Worm (Caenorhabditis elegans): ENCODE results near the gene R01E6.2.

Gene R01E6.2

ce11 chrX:13583895-13584344, 17.6 kb upstream of the R01E6.2 start:
- TF ChIP-seq hmg-4 (GFP tag; optimal IDR thresholded peaks at IDR 0.05) (peak; percentile 74), aly-1 (tag; optimal IDR thresholded peaks at IDR 0.05) (peak; percentile 61), sea-1 (GFP tag; conservative IDR thresholded peaks at IDR 0.05) (no peak), ets-7 (tag; optimal IDR thresholded peaks at IDR 0.05) (peak; percentile 18)

- TF ChIP-seq ets-7 (tag; optimal IDR thresholded peaks at IDR 0.05) (no peak), B0310.2 (tag; optimal IDR thresholded peaks at IDR 0.05) (no peak), pes-1 (GFP tag; IDR thresholded peaks at IDR 0.05) (no peak), tbx-11 (GFP tag; IDR thresholded peaks at IDR 0.05) (no peak), ama-1 (optimal IDR thresholded peaks at IDR 0.05) (no peak), hnd-1 (tag; optimal IDR thresholded peaks at IDR 0.05) (no peak)
Observed at ce11 chrX:13581820-13582219, 15.5 kb upstream of the R01E6.2 start, which contains the start of gene F54B11.10. Gene F54B11.10 (plus strand): TSS chrX:13582120.

ce11 chrX:13578483-13578882, 12.1 kb upstream of the R01E6.2 start, which contains the start of gene F54B11.11:
Gene F54B11.11 (plus strand): TSS chrX:13578783.
- no peak for TF ChIP-seq hmg-4 (GFP tag; optimal IDR thresholded peaks at IDR 0.05)
- TF ChIP-seq hnd-1 (tag; optimal IDR thresholded peaks at IDR 0.05): no peak
- no peak for TF ChIP-seq F13C5.2 (tag; optimal IDR thresholded peaks at IDR 0.05)
- TF ChIP-seq hmbx-1 (tag; optimal IDR thresholded peaks at IDR 0.05): no peak
- TF ChIP-seq tra-4 (tag; optimal IDR thresholded peaks at IDR 0.05): no peak
- no peak for TF ChIP-seq ets-7 (tag; optimal IDR thresholded peaks at IDR 0.05)
- no peak for TF ChIP-seq pes-1 (GFP tag; IDR thresholded peaks at IDR 0.05)
- no peak for TF ChIP-seq flt-1 (GFP tag; IDR thresholded peaks at IDR 0.05)
- TF ChIP-seq tbx-37 (GFP tag; conservative IDR thresholded peaks at IDR 0.05): no peak
- TF ChIP-seq sea-1 (GFP tag; conservative IDR thresholded peaks at IDR 0.05): no peak
- TF ChIP-seq B0310.2 (tag; optimal IDR thresholded peaks at IDR 0.05): no peak
- TF ChIP-seq tbx-11 (GFP tag; IDR thresholded peaks at IDR 0.05): no peak
- TF ChIP-seq ama-1 (optimal IDR thresholded peaks at IDR 0.05): no peak
- no peak for TF ChIP-seq ceh-36 (tag; optimal IDR thresholded peaks at IDR 0.05)
- no peak for TF ChIP-seq aly-1 (tag; optimal IDR thresholded peaks at IDR 0.05)
- no peak for TF ChIP-seq scrt-1 (GFP tag; IDR thresholded peaks at IDR 0.05)
- TF ChIP-seq ceh-13 (GFP tag; optimal IDR thresholded peaks at IDR 0.05): no peak

ce11 chrX:13574029-13574428, 7.7 kb upstream of the R01E6.2 start:
- TF ChIP-seq F13C5.2 (tag; optimal IDR thresholded peaks at IDR 0.05): no peak
- TF ChIP-seq ceh-36 (tag; optimal IDR thresholded peaks at IDR 0.05): peak; percentile 5

ce11 chrX:13569854-13570253, 3.5 kb upstream of the R01E6.2 start, which contains the start of gene R01E6.7:
Gene R01E6.7 (minus strand): TSS chrX:13569954.
- TF ChIP-seq tra-4 (tag; optimal IDR thresholded peaks at IDR 0.05) (no peak), ceh-36 (tag; optimal IDR thresholded peaks at IDR 0.05) (no peak), F13C5.2 (tag; optimal IDR thresholded peaks at IDR 0.05) (no peak), flt-1 (GFP tag; IDR thresholded peaks at IDR 0.05) (no peak), pes-1 (GFP tag; IDR thresholded peaks at IDR 0.05) (no peak)

- TF ChIP-seq hmbx-1 (tag; optimal IDR thresholded peaks at IDR 0.05) (no peak), hmg-4 (GFP tag; optimal IDR thresholded peaks at IDR 0.05) (no peak), tra-4 (tag; optimal IDR thresholded peaks at IDR 0.05) (no peak), tbx-11 (GFP tag; IDR thresholded peaks at IDR 0.05) (no peak), tbx-37 (GFP tag; conservative IDR thresholded peaks at IDR 0.05) (no peak), ceh-13 (GFP tag; optimal IDR thresholded peaks at IDR 0.05) (no peak), ama-1 (optimal IDR thresholded peaks at IDR 0.05) (no peak), B0310.2 (tag; optimal IDR thresholded peaks at IDR 0.05) (no peak), sea-1 (GFP tag; conservative IDR thresholded peaks at IDR 0.05) (no peak), hnd-1 (tag; optimal IDR thresholded peaks at IDR 0.05) (no peak)
Observed at ce11 chrX:13561954-13562353, 4.4 kb downstream of the R01E6.2 start.

- TF ChIP-seq pes-1 (GFP tag; IDR thresholded peaks at IDR 0.05) (no peak), scrt-1 (GFP tag; IDR thresholded peaks at IDR 0.05) (no peak), hmg-4 (GFP tag; optimal IDR thresholded peaks at IDR 0.05) (no peak), sea-1 (GFP tag; conservative IDR thresholded peaks at IDR 0.05) (no peak), ets-7 (tag; optimal IDR thresholded peaks at IDR 0.05) (no peak), tbx-37 (GFP tag; conservative IDR thresholded peaks at IDR 0.05) (no peak), tbx-11 (GFP tag; IDR thresholded peaks at IDR 0.05) (no peak), F13C5.2 (tag; optimal IDR thresholded peaks at IDR 0.05) (no peak), tra-4 (tag; optimal IDR thresholded peaks at IDR 0.05) (no peak), hmbx-1 (tag; optimal IDR thresholded peaks at IDR 0.05) (no peak), ceh-13 (GFP tag; optimal IDR thresholded peaks at IDR 0.05) (no peak), ceh-36 (tag; optimal IDR thresholded peaks at IDR 0.05) (no peak), B0310.2 (tag; optimal IDR thresholded peaks at IDR 0.05) (no peak), flt-1 (GFP tag; IDR thresholded peaks at IDR 0.05) (no peak), hnd-1 (tag; optimal IDR thresholded peaks at IDR 0.05) (no peak), ama-1 (optimal IDR thresholded peaks at IDR 0.05) (no peak), aly-1 (tag; optimal IDR thresholded peaks at IDR 0.05) (no peak)
Observed at ce11 chrX:13558667-13559066, 7.7 kb downstream of the R01E6.2 start.

- TF ChIP-seq ets-7 (tag; optimal IDR thresholded peaks at IDR 0.05) (no peak), pes-1 (GFP tag; IDR thresholded peaks at IDR 0.05) (no peak), ama-1 (optimal IDR thresholded peaks at IDR 0.05) (no peak), ceh-36 (tag; optimal IDR thresholded peaks at IDR 0.05) (no peak), sea-1 (GFP tag; conservative IDR thresholded peaks at IDR 0.05) (no peak), flt-1 (GFP tag; IDR thresholded peaks at IDR 0.05) (no peak), B0310.2 (tag; optimal IDR thresholded peaks at IDR 0.05) (no peak), aly-1 (tag; optimal IDR thresholded peaks at IDR 0.05) (no peak), hmg-4 (GFP tag; optimal IDR thresholded peaks at IDR 0.05) (no peak), tbx-11 (GFP tag; IDR thresholded peaks at IDR 0.05) (no peak)
Observed at ce11 chrX:13556066-13556465, 10.3 kb downstream of the R01E6.2 start, which contains the start of gene glb-20. Gene glb-20 (minus strand): TSS chrX:13556166.

All from whole organism, early embryonic.